Fruit fly (Drosophila melanogaster): ENCODE data around the gene Kah.

The Kah gene

dm6 chr3L:555898-556540, 33.1 kb downstream of the Kah start:
- no peak for TF ChIP-seq fru (GFP tag; optimal IDR thresholded peaks at IDR 0.05)
- no peak for TF ChIP-seq Rel (GFP tag; optimal IDR thresholded peaks at IDR 0.05)
- TF ChIP-seq Rel (tag; optimal IDR thresholded peaks at IDR 0.05) = peak; percentile 45

dm6 chr3L:555326-555725, 33.7 kb downstream of the Kah start:
- no peak for TF ChIP-seq N (GFP tag; optimal IDR thresholded peaks at IDR 0.05)
- TF ChIP-seq CG9705 (GFP tag; optimal IDR thresholded peaks at IDR 0.05) = no peak
- TF ChIP-seq dmrt93B (GFP tag; optimal IDR thresholded peaks at IDR 0.05) = no peak
- no peak for TF ChIP-seq tai (GFP tag; optimal IDR thresholded peaks at IDR 0.05)
- no peak for TF ChIP-seq Dfd (GFP tag; optimal IDR thresholded peaks at IDR 0.05)
- TF ChIP-seq Myc (optimal IDR thresholded peaks at IDR 0.05) = no peak
- TF ChIP-seq Sp1 (GFP tag; optimal IDR thresholded peaks at IDR 0.05) = no peak
- no peak for TF ChIP-seq psq (GFP tag; optimal IDR thresholded peaks at IDR 0.05)
- TF ChIP-seq brk (GFP tag; optimal IDR thresholded peaks at IDR 0.05) = no peak
- no peak for TF ChIP-seq lola (GFP tag; optimal IDR thresholded peaks at IDR 0.05)
- no peak for TF ChIP-seq OdsH (GFP tag; optimal IDR thresholded peaks at IDR 0.05)

DNA sequence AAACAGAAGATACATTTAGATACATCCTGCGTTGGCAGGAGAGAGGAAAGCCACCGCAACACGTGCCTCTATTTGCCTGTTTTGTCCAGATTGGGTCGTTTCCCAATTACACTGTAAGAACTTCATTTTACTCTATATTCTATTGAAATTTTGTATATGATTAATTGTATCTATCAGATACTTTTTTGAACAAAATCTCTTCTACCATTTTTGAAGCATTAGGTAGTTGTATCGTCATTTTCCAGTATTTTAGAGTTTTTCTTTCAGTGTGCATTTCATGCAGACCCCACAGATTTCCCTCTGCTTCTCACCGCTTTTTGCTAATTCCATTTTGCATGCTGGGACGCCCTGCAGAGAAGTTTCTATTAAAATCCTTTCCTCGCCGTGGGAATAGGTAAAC, 34.5 kb downstream of the Kah start:
- TF ChIP-seq h (GFP tag; optimal IDR thresholded peaks at IDR 0.05) (peak; percentile 30), Mio (GFP tag; optimal IDR thresholded peaks at IDR 0.05) (no peak), Dif (GFP tag; optimal IDR thresholded peaks at IDR 0.05; ENCODE audit: partially characterized antibody) (no peak), usp (GFP tag; optimal IDR thresholded peaks at IDR 0.05) (no peak), HLH106 (tag; optimal IDR thresholded peaks at IDR 0.05) (peak; percentile 35), Dfd (GFP tag; optimal IDR thresholded peaks at IDR 0.05) (no peak), br (GFP tag; optimal IDR thresholded peaks at IDR 0.05) (no peak), sage (GFP tag; optimal IDR thresholded peaks at IDR 0.05) (no peak), foxo (GFP tag; optimal IDR thresholded peaks at IDR 0.05) (peak in 1 of 2 experiments; percentile 59), Hnf4 (GFP tag; optimal IDR thresholded peaks at IDR 0.05) (peak; percentile 30), psq (GFP tag; optimal IDR thresholded peaks at IDR 0.05) (no peak), CG32264 (GFP tag; optimal IDR thresholded peaks at IDR 0.05) (no peak), lola (GFP tag; optimal IDR thresholded peaks at IDR 0.05) (no peak), sv (GFP tag; optimal IDR thresholded peaks at IDR 0.05) (peak; percentile 28), Jra (GFP tag; optimal IDR thresholded peaks at IDR 0.05) (no peak), Sp1 (GFP tag; optimal IDR thresholded peaks at IDR 0.05) (peak; percentile 0), rgr (GFP tag; optimal IDR thresholded peaks at IDR 0.05) (peak; percentile 19), Rel (GFP tag; optimal IDR thresholded peaks at IDR 0.05) (no peak), Rel (tag; optimal IDR thresholded peaks at IDR 0.05) (no peak), OdsH (GFP tag; optimal IDR thresholded peaks at IDR 0.05) (no peak), ey (GFP tag; optimal IDR thresholded peaks at IDR 0.05) (peak; percentile 21), jim (GFP tag; optimal IDR thresholded peaks at IDR 0.05) (no peak), fru (GFP tag; optimal IDR thresholded peaks at IDR 0.05) (peak; percentile 41), GATAd (GFP tag; optimal IDR thresholded peaks at IDR 0.05) (no peak)

- TF ChIP-seq fru (GFP tag; optimal IDR thresholded peaks at IDR 0.05) (peak; percentile 92), rgr (GFP tag; optimal IDR thresholded peaks at IDR 0.05) (peak; percentile 94), Sp1 (GFP tag; optimal IDR thresholded peaks at IDR 0.05) (peak; percentile 91), dsf (GFP tag; optimal IDR thresholded peaks at IDR 0.05; ENCODE audit: borderline replicate concordance) (no peak), Myc (optimal IDR thresholded peaks at IDR 0.05) (no peak), sage (GFP tag; optimal IDR thresholded peaks at IDR 0.05) (peak; percentile 83), Dfd (GFP tag; optimal IDR thresholded peaks at IDR 0.05) (no peak), HLH106 (tag; optimal IDR thresholded peaks at IDR 0.05) (peak; percentile 90), Hr78 (GFP tag; optimal IDR thresholded peaks at IDR 0.05) (no peak), woc (GFP tag; optimal IDR thresholded peaks at IDR 0.05) (peak; percentile 85), tai (GFP tag; optimal IDR thresholded peaks at IDR 0.05) (peak; percentile 87), h (GFP tag; optimal IDR thresholded peaks at IDR 0.05) (peak; percentile 95), usp (GFP tag; optimal IDR thresholded peaks at IDR 0.05) (no peak), Jra (GFP tag; optimal IDR thresholded peaks at IDR 0.05) (peak; percentile 85), brk (GFP tag; optimal IDR thresholded peaks at IDR 0.05) (peak; percentile 66), lola (GFP tag; optimal IDR thresholded peaks at IDR 0.05) (no peak), jim (GFP tag; optimal IDR thresholded peaks at IDR 0.05) (peak; percentile 51), dl (GFP tag; optimal IDR thresholded peaks at IDR 0.05; ENCODE audit: insufficient read depth in 1 of 2, partially characterized antibody in 2 of 2) (no peak), dmrt93B (GFP tag; optimal IDR thresholded peaks at IDR 0.05) (peak; percentile 80), Abd-B (GFP tag; optimal IDR thresholded peaks at IDR 0.05) (no peak), psq (GFP tag; optimal IDR thresholded peaks at IDR 0.05) (peak; percentile 84), Hnf4 (GFP tag; optimal IDR thresholded peaks at IDR 0.05) (peak; percentile 93), Dif (GFP tag; optimal IDR thresholded peaks at IDR 0.05; ENCODE audit: partially characterized antibody) (no peak), Vsx2 (GFP tag; optimal IDR thresholded peaks at IDR 0.05; ENCODE audit: partially characterized antibody) (no peak), br (GFP tag; optimal IDR thresholded peaks at IDR 0.05) (peak; percentile 94), foxo (GFP tag; optimal IDR thresholded peaks at IDR 0.05) (peak; percentile 77 to 93), Mio (GFP tag; optimal IDR thresholded peaks at IDR 0.05) (peak; percentile 53), CrebA (GFP tag; optimal IDR thresholded peaks at IDR 0.05; ENCODE audit: borderline replicate concordance) (peak; percentile 71), CG32264 (GFP tag; optimal IDR thresholded peaks at IDR 0.05) (peak; percentile 85), Rel (GFP tag; optimal IDR thresholded peaks at IDR 0.05) (peak; percentile 44), Rel (tag; optimal IDR thresholded peaks at IDR 0.05) (peak; percentile 71), N (GFP tag; optimal IDR thresholded peaks at IDR 0.05) (no peak), GATAd (GFP tag; optimal IDR thresholded peaks at IDR 0.05) (peak; percentile 50), pan (optimal IDR thresholded peaks at IDR 0.05) (no peak), OdsH (GFP tag; optimal IDR thresholded peaks at IDR 0.05) (peak; percentile 89), Hr83 (GFP tag; optimal IDR thresholded peaks at IDR 0.05; ENCODE audit: poor library complexity, severe bottlenecking) (peak; percentile 66)
These were observed 36.1 kb downstream of the Kah start for dm6 chr3L:552950-553349.
